Fruit fly (Drosophila melanogaster) whole organism, embryonic: ENCODE measurements around the gene CG7914.

ENCODE experiments used
- B-H1 ChIP-seq: fragments of 200-800 bp; sonication (Bioruptor generic); IDR thresholded peaks from 3 replicates; pipeline ENCODE4 v1.3.6; 2022; ENCODE audit warnings: missing biosample characterization, missing genetic modification characterization
- CG10979 ChIP-seq: fragments of 200-800 bp; sonication (Bioruptor generic); optimal IDR thresholded peaks from 2 replicates; lab custom pipeline; 2018; ENCODE audit warnings: missing biosample characterization, mild to moderate bottlenecking, missing genetic modification characterization, moderate library complexity
- CG11085 ChIP-seq: fragments of 200-800 bp; sonication (Bioruptor generic); IDR thresholded peaks from 2 replicates; pipeline ENCODE4 v1.3.6; 2022; ENCODE audit warnings: missing biosample characterization, missing genetic modification characterization
- CG11456 ChIP-seq: fragments of 200-800 bp; sonication (Bioruptor generic); IDR thresholded peaks from 3 replicates; pipeline ENCODE4 v1.3.6; 2022; ENCODE audit warnings: missing biosample characterization, missing genetic modification characterization
- CG18476 ChIP-seq: fragments of 200-800 bp; sonication (Bioruptor generic); optimal IDR thresholded peaks from 2 replicates; lab custom pipeline; 2016; ENCODE audit warnings: missing biosample characterization, mild to moderate bottlenecking, missing genetic modification characterization
- CG2202 ChIP-seq: fragments of 200-800 bp; sonication (Bioruptor generic); optimal IDR thresholded peaks from 2 replicates; lab custom pipeline; 2018; ENCODE audit warnings: missing biosample characterization, mild to moderate bottlenecking, missing genetic modification characterization
- CG2889 ChIP-seq: fragments of 200-800 bp; sonication (Bioruptor generic); IDR thresholded peaks from 3 replicates; pipeline ENCODE4 v1.3.6; 2022; ENCODE audit warnings: missing biosample characterization, missing genetic modification characterization
- CG31224 ChIP-seq: fragments of 200-800 bp; sonication (Bioruptor generic); IDR thresholded peaks from 2 replicates; pipeline ENCODE4 v1.3.6; 2022; ENCODE audit warnings: missing biosample characterization, missing genetic modification characterization
- CG34422 ChIP-seq: fragments of 200-800 bp; sonication (Bioruptor generic); IDR thresholded peaks from 3 replicates; pipeline ENCODE4 v1.3.6; 2022; ENCODE audit warnings: missing biosample characterization, missing genetic modification characterization
- CG6813 ChIP-seq: fragments of 200-800 bp; sonication (Bioruptor generic); optimal IDR thresholded peaks from 2 replicates; lab custom pipeline; 2017; ENCODE audit warnings: missing biosample characterization, missing genetic modification characterization, mild to moderate bottlenecking, moderate library complexity, missing genetic modification reagents
- CG7786 ChIP-seq: fragments of 200-800 bp; sonication (Bioruptor generic); optimal IDR thresholded peaks from 2 replicates; lab custom pipeline; 2016; ENCODE audit warnings: missing biosample characterization, missing genetic modification characterization
- CG7987 ChIP-seq: fragments of 200-800 bp; sonication (Bioruptor generic); optimal IDR thresholded peaks from 2 replicates; lab custom pipeline; 2018; ENCODE audit warnings: missing biosample characterization, mild to moderate bottlenecking, missing genetic modification characterization, moderate library complexity
- CG8944 ChIP-seq: fragments of 200-800 bp; sonication (Bioruptor generic); optimal IDR thresholded peaks from 3 replicates; lab custom pipeline; 2016; ENCODE audit warnings: missing biosample characterization, missing genetic modification characterization
- CG9932 ChIP-seq: fragments of 200-800 bp; sonication (Bioruptor generic); IDR thresholded peaks from 2 replicates; pipeline ENCODE4 v1.3.6; 2022; ENCODE audit warnings: missing biosample characterization, missing genetic modification characterization
- CoRest ChIP-seq: fragments of 200-800 bp; sonication (Bioruptor generic); optimal IDR thresholded peaks from 3 replicates; lab custom pipeline; 2018; ENCODE audit warnings: missing biosample characterization, mild to moderate bottlenecking, missing genetic modification characterization, moderate library complexity
- CrebB ChIP-seq: fragments of 200-800 bp; sonication (Bioruptor generic); optimal IDR thresholded peaks from 3 replicates; lab custom pipeline; 2018; ENCODE audit warnings: missing biosample characterization, mild to moderate bottlenecking, missing genetic modification characterization
- Dip2 ChIP-seq: fragments of 200-800 bp; sonication (Bioruptor generic); IDR thresholded peaks from 2 replicates; pipeline ENCODE4 v1.3.6; 2022; ENCODE audit warnings: missing biosample characterization, missing genetic modification characterization
- Dll ChIP-seq: fragments of 200-800 bp; sonication (Bioruptor generic); IDR thresholded peaks from 4 replicates; pipeline ENCODE4 v1.3.6; 2022; ENCODE audit warnings: missing biosample characterization, missing genetic modification characterization; ENCODE audit not compliant: partially characterized antibody
- Doc3 ChIP-seq: fragments of 200-800 bp; sonication (Bioruptor generic); IDR thresholded peaks from 3 replicates; pipeline ENCODE4 v1.3.6; 2022; ENCODE audit warnings: missing biosample characterization, missing genetic modification characterization; ENCODE audit not compliant: partially characterized antibody
- H2.0 ChIP-seq: fragments of 200-800 bp; sonication (Bioruptor generic); IDR thresholded peaks from 2 replicates; pipeline ENCODE4 v1.3.6; 2022; ENCODE audit warnings: missing biosample characterization, missing genetic modification characterization
- HHEX ChIP-seq: fragments of 200-800 bp; sonication (Bioruptor generic); optimal IDR thresholded peaks from 3 replicates; lab custom pipeline; 2017; ENCODE audit warnings: missing biosample characterization, mild to moderate bottlenecking, missing genetic modification characterization, missing genetic modification reagents
- HLH54F ChIP-seq: fragments of 200-800 bp; sonication (Bioruptor generic); optimal IDR thresholded peaks from 3 replicates; lab custom pipeline; 2016; ENCODE audit warnings: missing biosample characterization, missing genetic modification characterization
- Hand ChIP-seq: fragments of 200-800 bp; sonication (Bioruptor generic); optimal IDR thresholded peaks from 2 replicates; lab custom pipeline; 2017; ENCODE audit warnings: mild to moderate bottlenecking, missing biosample characterization, missing genetic modification reagents, missing genetic modification characterization
- Sin3A ChIP-seq: fragments of >200 bp; optimal IDR thresholded peaks from 2 replicates; lab custom pipeline; 2018
- ab ChIP-seq: fragments of 200-800 bp; sonication (Bioruptor generic); optimal IDR thresholded peaks from 2 replicates; lab custom pipeline; 2016; ENCODE audit warnings: missing biosample characterization, missing genetic modification characterization
- btn ChIP-seq: fragments of 200-800 bp; sonication (Bioruptor generic); optimal IDR thresholded peaks from 2 replicates; lab custom pipeline; 2016; ENCODE audit warnings: missing biosample characterization, missing genetic modification characterization
- chinmo ChIP-seq: fragments of 200-800 bp; sonication (Bioruptor generic); IDR thresholded peaks from 4 replicates; pipeline ENCODE4 v1.3.6; 2022; ENCODE audit warnings: missing biosample characterization, missing genetic modification characterization; ENCODE audit not compliant: partially characterized antibody
- cwo ChIP-seq: fragments of 200-800 bp; sonication (Bioruptor generic); optimal IDR thresholded peaks from 3 replicates; lab custom pipeline; 2017; ENCODE audit warnings: missing biosample characterization, missing genetic modification characterization, mild to moderate bottlenecking, moderate library complexity, missing genetic modification reagents
- esg ChIP-seq: fragments of 200-800 bp; sonication (Bioruptor generic); conservative IDR thresholded peaks from 2 replicates; pipeline ENCODE4 v1.3.6; 2022; ENCODE audit warnings: missing biosample characterization, missing genetic modification characterization
- exex ChIP-seq: fragments of 200-800 bp; sonication (Bioruptor generic); optimal IDR thresholded peaks from 4 replicates; lab custom pipeline; 2018; ENCODE audit warnings: missing biosample characterization, mild to moderate bottlenecking, missing genetic modification characterization, moderate library complexity
- ftz-f1 ChIP-seq: fragments of 200-800 bp; sonication (Bioruptor generic); optimal IDR thresholded peaks from 2 replicates; lab custom pipeline; 2016; ENCODE audit warnings: missing biosample characterization, missing genetic modification characterization
- gce ChIP-seq: fragments of 200-800 bp; sonication (Bioruptor generic); IDR thresholded peaks from 3 replicates; pipeline ENCODE4 v1.3.6; 2022; ENCODE audit warnings: missing biosample characterization, missing genetic modification characterization
- gem ChIP-seq: fragments of 200-800 bp; sonication (Bioruptor generic); optimal IDR thresholded peaks from 2 replicates; lab custom pipeline; 2019; ENCODE audit warnings: missing biosample characterization, mild to moderate bottlenecking, missing genetic modification characterization, moderate library complexity
- gfzf ChIP-seq: fragments of 200-800 bp; sonication (Bioruptor generic); optimal IDR thresholded peaks from 2 replicates; lab custom pipeline; 2016; ENCODE audit warnings: missing biosample characterization, mild to moderate bottlenecking, missing genetic modification characterization, moderate library complexity
- gt ChIP-seq: fragments of 200-800 bp; sonication (Bioruptor generic); IDR thresholded peaks from 2 replicates; pipeline ENCODE4 v1.3.6; 2022; ENCODE audit warnings: missing biosample characterization, missing genetic modification characterization
- her ChIP-seq: fragments of 200-800 bp; sonication (Bioruptor generic); optimal IDR thresholded peaks from 2 replicates; lab custom pipeline; 2016; ENCODE audit warnings: missing biosample characterization, missing genetic modification characterization
- hth ChIP-seq: fragments of >200 bp; optimal IDR thresholded peaks from 2 replicates; lab custom pipeline; 2017; ENCODE audit warnings: inconsistent platforms
- jigr1 ChIP-seq: fragments of 200-800 bp; sonication (Bioruptor generic); IDR thresholded peaks from 3 replicates; pipeline ENCODE4 v1.3.6; 2022; ENCODE audit warnings: missing biosample characterization, missing genetic modification characterization
- kay ChIP-seq: fragments of 200-800 bp; sonication (Bioruptor generic); optimal IDR thresholded peaks from 2 replicates; lab custom pipeline; 2016; ENCODE audit warnings: missing biosample characterization, missing genetic modification characterization
- mld ChIP-seq: fragments of 200-800 bp; sonication (Bioruptor generic); IDR thresholded peaks from 3 replicates; pipeline ENCODE4 v1.3.6; 2022; ENCODE audit warnings: missing biosample characterization, missing genetic modification characterization; ENCODE audit not compliant: partially characterized antibody
- nerfin-1 ChIP-seq: fragments of 200-800 bp; sonication (Bioruptor generic); optimal IDR thresholded peaks from 3 replicates; lab custom pipeline; 2019; ENCODE audit warnings: missing biosample characterization, mild to moderate bottlenecking, missing genetic modification characterization, moderate library complexity
- p53 ChIP-seq: fragments of 200-800 bp; sonication (Bioruptor generic); optimal IDR thresholded peaks from 2 replicates; lab custom pipeline; 2016; ENCODE audit warnings: missing biosample characterization, missing genetic modification characterization
- pfk ChIP-seq: fragments of 200-800 bp; sonication (Bioruptor generic); optimal IDR thresholded peaks from 2 replicates; lab custom pipeline; 2018; ENCODE audit warnings: missing biosample characterization, mild to moderate bottlenecking, missing genetic modification characterization, moderate library complexity
- pita ChIP-seq: fragments of 200-800 bp; sonication (Bioruptor generic); optimal IDR thresholded peaks from 2 replicates; lab custom pipeline; 2017; ENCODE audit warnings: missing biosample characterization, mild to moderate bottlenecking, missing genetic modification characterization
- row ChIP-seq: fragments of 200-800 bp; sonication (Bioruptor generic); IDR thresholded peaks from 3 replicates; pipeline ENCODE4 v1.3.6; 2022; ENCODE audit warnings: missing biosample characterization, missing genetic modification characterization
- sob ChIP-seq: fragments of 200-800 bp; sonication (Bioruptor generic); IDR thresholded peaks from 2 replicates; pipeline ENCODE4 v1.3.6; 2022; ENCODE audit warnings: missing biosample characterization, missing genetic modification characterization
- stc ChIP-seq: fragments of 200-800 bp; sonication (Bioruptor generic); IDR thresholded peaks from 2 replicates; pipeline ENCODE4 v1.3.6; 2022; ENCODE audit warnings: missing biosample characterization, missing genetic modification characterization
- tll ChIP-seq, 2 experiments: fragments of 200-800 bp in 1 of 2; fragments of >200 bp in 1 of 2; sonication (Bioruptor generic) in 1 of 2; optimal IDR thresholded peaks; 2 replicates each; lab custom pipeline; 2017 to 2019; ENCODE audit warnings: missing biosample characterization in 2 of 2, missing genetic modification characterization in 2 of 2, mild to moderate bottlenecking in 1 of 2, moderate library complexity in 1 of 2
- trem ChIP-seq: fragments of 200-800 bp; optimal IDR thresholded peaks from 3 replicates; lab custom pipeline; 2019; ENCODE audit warnings: missing biosample characterization, mild to moderate bottlenecking, missing genetic modification characterization, moderate library complexity
- wor ChIP-seq: fragments of 200-800 bp; sonication (Bioruptor generic); IDR thresholded peaks from 2 replicates; pipeline ENCODE4 v1.3.6; 2022; ENCODE audit warnings: missing biosample characterization, missing genetic modification characterization

The CG7914 gene

dm6 chrX:19179696-19180255, 13.5 kb downstream of the CG7914 start, which contains the start of the genes CG7556 and CG7453 (continued):
- TF ChIP-seq jigr1 (GFP tag; lab: Robert Waterston, UW) (no peak), B-H1 (GFP tag; lab: Robert Waterston, UW) (peak; percentile 27; the same call in 1 of the 3 replicates), CG11085 (peak; percentile 17; the same call in 1 of the 2 replicates), CG9932 (GFP tag; lab: Robert Waterston, UW) (peak; percentile 70), CoRest (peak; percentile 83), p53 (GFP tag; lab: Kevin White, UChicago) (peak; percentile 60), CG8944 (GFP tag; lab: Kevin White, UChicago) (peak; percentile 74), nerfin-1 (tag; lab: Kevin White, UChicago) (peak; percentile 57), exex (tag; lab: Kevin White, UChicago) (no peak), gt (GFP tag; lab: Robert Waterston, UW) (no peak), her (peak; percentile 40), pfk (no peak), H2.0 (GFP tag; lab: Robert Waterston, UW) (peak; percentile 57), ab (GFP tag; lab: Kevin White, UChicago) (peak; percentile 55), gem (tag; lab: Kevin White, UChicago) (peak; percentile 86), HHEX (GFP tag; lab: Kevin White, UChicago) (peak; percentile 37), CrebB (tag; lab: Kevin White, UChicago) (no peak), CG31224 (GFP tag; lab: Robert Waterston, UW) (peak; percentile 45), CG6813 (GFP tag; lab: Kevin White, UChicago) (no peak), gce (GFP tag; lab: Robert Waterston, UW) (no peak), CG7786 (GFP tag; lab: Kevin White, UChicago) (peak; percentile 63), cwo (peak; percentile 54), hth (lab: Kevin White, UChicago) (no peak), row (GFP tag; lab: Robert Waterston, UW) (peak; percentile 83), trem (tag; lab: Kevin White, UChicago) (peak; percentile 65), esg (GFP tag; lab: Robert Waterston, UW) (peak; percentile 68), CG2889 (GFP tag; lab: Robert Waterston, UW) (0 out of 3 replicates have a peak, but pooled peaks have one; percentile 54), CG2202 (tag; lab: Kevin White, UChicago) (peak; percentile 11), stc (GFP tag; lab: Robert Waterston, UW) (no peak), Sin3A (lab: Kevin White, UChicago) (peak; percentile 65), btn (GFP tag; lab: Kevin White, UChicago) (no peak), gfzf (GFP tag; lab: Kevin White, UChicago) (peak; percentile 12), Doc3 (GFP tag; lab: Robert Waterston, UW) (no peak), CG7987 (GFP tag; lab: Kevin White, UChicago) (no peak), kay (GFP tag; lab: Kevin White, UChicago) (peak; percentile 60)

- TF ChIP-seq tll (GFP tag; optimal IDR thresholded peaks at IDR 0.05; lab: Kevin White, UChicago) = no peak
- no peak for TF ChIP-seq Hand (GFP tag; lab: Kevin White, UChicago)
- TF ChIP-seq CG11456 = no peak
- TF ChIP-seq CG10979 (tag; lab: Kevin White, UChicago) = no peak
- no peak for TF ChIP-seq pita (GFP tag; lab: Kevin White, UChicago)
- no peak for TF ChIP-seq sob (GFP tag; lab: Robert Waterston, UW)
- TF ChIP-seq Dll (GFP tag; lab: Robert Waterston, UW) = 0 out of 4 replicates have a peak, but pooled peaks have one; percentile 14
- TF ChIP-seq CG18476 (GFP tag; lab: Kevin White, UChicago) = no peak
- no peak for TF ChIP-seq HLH54F (GFP tag; lab: Kevin White, UChicago)
- no peak for TF ChIP-seq mld (GFP tag; lab: Robert Waterston, UW)
- no peak for TF ChIP-seq wor
- no peak for TF ChIP-seq Dip2 (GFP tag; lab: Robert Waterston, UW)
- TF ChIP-seq chinmo (GFP tag; lab: Robert Waterston, UW) = 0 out of 4 replicates have a peak, but pooled peaks have one; percentile 73
- TF ChIP-seq ftz-f1 (GFP tag; lab: Kevin White, UChicago) = peak; percentile 9
- TF ChIP-seq CG34422 (GFP tag; lab: Robert Waterston, UW) = no peak
Observed at dm6 chrX:19174850-19175571, 18.2 kb downstream of the CG7914 start, which contains the start of gene CG33939. Gene CG33939, minus strand, starts transcription at chrX:19174900.
